Worm (Caenorhabditis elegans): ENCODE data around the gene F07H5.10.

F07H5.10 gene

ce11 chrII:8822711-8823110 lies 14.3 kb upstream of the F07H5.10 start (continued):
- TF ChIP-seq nhr-48 (tag; optimal IDR thresholded peaks at IDR 0.05), result peak; percentile 93
- no peak for TF ChIP-seq F37D6.2 (tag; optimal IDR thresholded peaks at IDR 0.05)

ce11 chrII:8821140-8821595 lies 12.8 kb upstream of the F07H5.10 start, which contains the start of gene F46C5.1:
Gene F46C5.1 (minus strand): TSS chrII:8821190.
- TF ChIP-seq T26A8.4 (GFP tag; IDR thresholded peaks at IDR 0.05) (peak; percentile 31; the same call in 1 of the 2 replicates), aha-1 (tag) (peak; percentile 28), nhr-28 (tag; optimal IDR thresholded peaks at IDR 0.05) (peak; percentile 75), cey-2 (tag; optimal IDR thresholded peaks at IDR 0.05; ENCODE audit: borderline replicate concordance, insufficient read depth) (no peak), ZK337.2 (GFP tag; IDR thresholded peaks at IDR 0.05) (no peak), hlh-30 (tag; optimal IDR thresholded peaks at IDR 0.05; ENCODE audit: insufficient read depth) (peak; percentile 13), pha-4 (GFP tag; IDR thresholded peaks at IDR 0.05) (no peak), pha-4 (tag; optimal IDR thresholded peaks at IDR 0.05) (no peak), tra-1 (GFP tag; IDR thresholded peaks at IDR 0.05) (no peak), unc-62 (GFP tag; optimal IDR thresholded peaks at IDR 0.05 in 1 of 2) (peak in 1 of 2 experiments; percentile 63), unc-62 (tag; optimal IDR thresholded peaks at IDR 0.05) (no peak)

- TF ChIP-seq lin-38 (GFP tag; IDR thresholded peaks at IDR 0.05) (peak; percentile 2), madf-5 (GFP tag; IDR thresholded peaks at IDR 0.05) (0 out of 4 replicates have a peak, but pooled peaks of 1 of the 2 experiments have one; percentile 22), F49E8.2 (tag; optimal IDR thresholded peaks at IDR 0.05; ENCODE audit: borderline replicate concordance) (no peak), aha-1 (tag) (peak; percentile 98), daf-19 (GFP tag; conservative IDR thresholded peaks at IDR 0.05) (no peak), unc-62 (GFP tag; optimal IDR thresholded peaks at IDR 0.05 in 1 of 2) (peak in 1 of 2 experiments; percentile 93), unc-62 (tag; optimal IDR thresholded peaks at IDR 0.05) (no peak), lsy-2 (tag; optimal IDR thresholded peaks at IDR 0.05) (peak in 1 of 2 experiments; percentile 44), dve-1 (tag; optimal IDR thresholded peaks at IDR 0.05; ENCODE audit: insufficient read depth) (peak; percentile 25), D1046.2 (GFP tag; IDR thresholded peaks at IDR 0.05) (no peak), F44E2.7 (GFP tag; IDR thresholded peaks at IDR 0.05) (no peak), ZK337.2 (GFP tag; IDR thresholded peaks at IDR 0.05) (0 out of 2 replicates have a peak, but pooled peaks have one; percentile 31), vab-7 (GFP tag; IDR thresholded peaks at IDR 0.05) (no peak), dmd-9 (GFP tag; IDR thresholded peaks at IDR 0.05) (no peak), T26A8.4 (GFP tag; IDR thresholded peaks at IDR 0.05) (peak; percentile 91), mxl-2 (GFP tag; conservative IDR thresholded peaks at IDR 0.05) (no peak), daf-16 (GFP tag; optimal IDR thresholded peaks at IDR 0.05) (no peak), daf-16 (tag; optimal IDR thresholded peaks at IDR 0.05) (no peak), mep-1 (tag; optimal IDR thresholded peaks at IDR 0.05) (peak; percentile 6), ceh-44 (GFP tag; IDR thresholded peaks at IDR 0.05) (no peak), egl-43 (GFP tag; IDR thresholded peaks at IDR 0.05) (no peak), daf-8 (GFP tag; IDR thresholded peaks at IDR 0.05) (no peak), lin-15B (tag; optimal IDR thresholded peaks at IDR 0.05) (no peak), lin-13 (GFP tag; optimal IDR thresholded peaks at IDR 0.05) (no peak), ces-1 (GFP tag; optimal IDR thresholded peaks at IDR 0.05) (no peak), nhr-102 (tag; optimal IDR thresholded peaks at IDR 0.05) (peak; percentile 46), cey-2 (tag; optimal IDR thresholded peaks at IDR 0.05; ENCODE audit: borderline replicate concordance, insufficient read depth) (no peak), nhr-237 (tag; optimal IDR thresholded peaks at IDR 0.05) (no peak), zag-1 (tag; optimal IDR thresholded peaks at IDR 0.05) (no peak), nhr-6 (tag; optimal IDR thresholded peaks at IDR 0.05) (peak; percentile 52), zip-11 (GFP tag; IDR thresholded peaks at IDR 0.05) (no peak), lin-1 (GFP tag; IDR thresholded peaks at IDR 0.05) (no peak), nhr-48 (tag; optimal IDR thresholded peaks at IDR 0.05) (peak; percentile 55), madf-9 (GFP tag; conservative IDR thresholded peaks at IDR 0.05) (no peak), mes-2 (tag; optimal IDR thresholded peaks at IDR 0.05; ENCODE audit: poor library complexity, severe bottlenecking) (peak; percentile 41), nhr-28 (tag; optimal IDR thresholded peaks at IDR 0.05) (peak; percentile 31), hlh-30 (tag; optimal IDR thresholded peaks at IDR 0.05; ENCODE audit: insufficient read depth) (peak; percentile 5), jun-1 (tag; optimal IDR thresholded peaks at IDR 0.05) (no peak), ama-1 (optimal IDR thresholded peaks at IDR 0.05) (peak; percentile 92), hlh-11 (tag; optimal IDR thresholded peaks at IDR 0.05) (peak; percentile 1)
Measured at ce11 chrII:8820126-8820972, 12.0 kb upstream of the F07H5.10 start.
